Fruit fly (Drosophila melanogaster): Measurements from ENCODE around the gene Ibf2.
A peak's percentile ranks its signal among the peaks of the same experiment; 100 is the strongest.

Gene Ibf2

dm6 chr3R:9249025-9249735 lies 9.1 kb downstream of the Ibf2 start:
- TF ChIP-seq CG8478 (optimal IDR thresholded peaks at IDR 0.05) (no peak), Dll (optimal IDR thresholded peaks at IDR 0.05) (no peak), EcR (GFP tag; optimal IDR thresholded peaks at IDR 0.05) (no peak), psq (optimal IDR thresholded peaks at IDR 0.05) (no peak), pan (optimal IDR thresholded peaks at IDR 0.05) (no peak), usp (GFP tag; optimal IDR thresholded peaks at IDR 0.05) (no peak)

- TF ChIP-seq EcR (GFP tag; optimal IDR thresholded peaks at IDR 0.05) (no peak), pan (optimal IDR thresholded peaks at IDR 0.05) (no peak), CG8478 (optimal IDR thresholded peaks at IDR 0.05) (no peak), psq (optimal IDR thresholded peaks at IDR 0.05) (no peak), usp (GFP tag; optimal IDR thresholded peaks at IDR 0.05) (no peak), Dll (optimal IDR thresholded peaks at IDR 0.05) (no peak)
Measured at dm6 chr3R:9246879-9247621, 11.3 kb downstream of the Ibf2 start.

dm6 chr3R:9246366-9246765 lies 11.9 kb downstream of the Ibf2 start, which contains the start of gene CG8420:
Gene CG8420 (plus strand): TSS chr3R:9246649.
- TF ChIP-seq CG8478 (optimal IDR thresholded peaks at IDR 0.05) (no peak), Dll (optimal IDR thresholded peaks at IDR 0.05) (no peak), usp (GFP tag; optimal IDR thresholded peaks at IDR 0.05) (no peak), EcR (GFP tag; optimal IDR thresholded peaks at IDR 0.05) (no peak), pan (optimal IDR thresholded peaks at IDR 0.05) (no peak), psq (optimal IDR thresholded peaks at IDR 0.05) (no peak)

- no peak for TF ChIP-seq Dll (optimal IDR thresholded peaks at IDR 0.05)
- no peak for TF ChIP-seq usp (GFP tag; optimal IDR thresholded peaks at IDR 0.05)
- TF ChIP-seq CG8478 (optimal IDR thresholded peaks at IDR 0.05) = no peak
- no peak for TF ChIP-seq pan (optimal IDR thresholded peaks at IDR 0.05)
- no peak for TF ChIP-seq psq (optimal IDR thresholded peaks at IDR 0.05)
- no peak for TF ChIP-seq EcR (GFP tag; optimal IDR thresholded peaks at IDR 0.05)
Measured at dm6 chr3R:9245576-9246200, 12.6 kb downstream of the Ibf2 start, which contains the start of gene Vps15. Gene Vps15 (minus strand): TSS chr3R:9245869.

- TF ChIP-seq CG8478 (optimal IDR thresholded peaks at IDR 0.05) (no peak), usp (GFP tag; optimal IDR thresholded peaks at IDR 0.05) (no peak), EcR (GFP tag; optimal IDR thresholded peaks at IDR 0.05) (no peak), psq (optimal IDR thresholded peaks at IDR 0.05) (no peak), pan (optimal IDR thresholded peaks at IDR 0.05) (no peak), Dll (optimal IDR thresholded peaks at IDR 0.05) (no peak)
Measured at dm6 chr3R:9240554-9240953, 17.7 kb downstream of the Ibf2 start, which contains the start of gene D1. Gene D1 (minus strand): TSS chr3R:9240654.

- TF ChIP-seq CG8478 (optimal IDR thresholded peaks at IDR 0.05) (no peak), pan (optimal IDR thresholded peaks at IDR 0.05) (no peak), Dll (optimal IDR thresholded peaks at IDR 0.05) (no peak), EcR (GFP tag; optimal IDR thresholded peaks at IDR 0.05) (no peak), psq (optimal IDR thresholded peaks at IDR 0.05) (no peak), usp (GFP tag; optimal IDR thresholded peaks at IDR 0.05) (no peak)
Measured at dm6 chr3R:9239941-9240400, 18.3 kb downstream of the Ibf2 start.

- no peak for TF ChIP-seq psq (optimal IDR thresholded peaks at IDR 0.05)
- TF ChIP-seq EcR (GFP tag; optimal IDR thresholded peaks at IDR 0.05) = no peak
- no peak for TF ChIP-seq pan (optimal IDR thresholded peaks at IDR 0.05)
- no peak for TF ChIP-seq Dll (optimal IDR thresholded peaks at IDR 0.05)
- no peak for TF ChIP-seq usp (GFP tag; optimal IDR thresholded peaks at IDR 0.05)
- no peak for TF ChIP-seq CG8478 (optimal IDR thresholded peaks at IDR 0.05)
Measured at dm6 chr3R:9237268-9238091, 20.8 kb downstream of the Ibf2 start, which contains the start of gene pum. Gene pum (minus strand): TSS chr3R:9237682.

dm6 chr3R:9236883-9237267 lies 21.4 kb downstream of the Ibf2 start:
- TF ChIP-seq EcR (GFP tag; optimal IDR thresholded peaks at IDR 0.05) (no peak), psq (optimal IDR thresholded peaks at IDR 0.05) (no peak), pan (optimal IDR thresholded peaks at IDR 0.05) (no peak), Dll (optimal IDR thresholded peaks at IDR 0.05) (peak; percentile 93)

dm6 chr3R:9236070-9236492 lies 22.2 kb downstream of the Ibf2 start:
- no peak for TF ChIP-seq usp (GFP tag; optimal IDR thresholded peaks at IDR 0.05)
- TF ChIP-seq CG8478 (optimal IDR thresholded peaks at IDR 0.05) = no peak
- no peak for TF ChIP-seq pan (optimal IDR thresholded peaks at IDR 0.05)
- no peak for TF ChIP-seq Dll (optimal IDR thresholded peaks at IDR 0.05)
- TF ChIP-seq EcR (GFP tag; optimal IDR thresholded peaks at IDR 0.05) = no peak
- no peak for TF ChIP-seq psq (optimal IDR thresholded peaks at IDR 0.05)

dm6 chr3R:9234756-9235255 lies 23.5 kb downstream of the Ibf2 start:
- no peak for TF ChIP-seq EcR (GFP tag; optimal IDR thresholded peaks at IDR 0.05)
- TF ChIP-seq usp (GFP tag; optimal IDR thresholded peaks at IDR 0.05) = no peak
- no peak for TF ChIP-seq pan (optimal IDR thresholded peaks at IDR 0.05)
- no peak for TF ChIP-seq CG8478 (optimal IDR thresholded peaks at IDR 0.05)
- TF ChIP-seq Dll (optimal IDR thresholded peaks at IDR 0.05) = no peak
- TF ChIP-seq psq (optimal IDR thresholded peaks at IDR 0.05) = no peak

dm6 chr3R:9233763-9234162 lies 24.5 kb downstream of the Ibf2 start:
- TF ChIP-seq pan (optimal IDR thresholded peaks at IDR 0.05) = no peak
